Worm (Caenorhabditis elegans) whole organism, mixed stage, embryonic: ENCODE results near the gene C17H12.12.

Source experiments
- M03D4.4 ChIP-seq: sonication (generic microtip); optimal IDR thresholded peaks from 2 replicates; lab custom pipeline; 2017; ENCODE audit warnings: mild to moderate bottlenecking, missing genetic modification characterization, missing compliant biosample characterization
- blmp-1 ChIP-seq: fragments of 150-350 bp; optimal IDR thresholded peaks from 2 replicates; lab custom pipeline; 2014; ENCODE audit warnings: missing biosample characterization, missing genetic modification characterization
- ceh-39 ChIP-seq: fragments of 150-350 bp; optimal IDR thresholded peaks from 2 replicates; lab custom pipeline; 2014; ENCODE audit warnings: missing biosample characterization, missing genetic modification characterization
- ceh-43 ChIP-seq: fragments of 200-800 bp; sonication (Bioruptor generic); optimal IDR thresholded peaks from 2 replicates; lab custom pipeline; 2018; ENCODE audit warnings: mild to moderate bottlenecking, missing genetic modification characterization, moderate library complexity, missing compliant biosample characterization
- ceh-83 ChIP-seq: fragments of 200-800 bp; sonication (Bioruptor generic); optimal IDR thresholded peaks from 2 replicates; lab custom pipeline; 2018; ENCODE audit warnings: mild to moderate bottlenecking, missing genetic modification characterization, missing compliant biosample characterization
- ces-1 ChIP-seq: fragments of 150-350 bp; optimal IDR thresholded peaks from 2 replicates; lab custom pipeline; 2014; ENCODE audit warnings: missing biosample characterization, missing genetic modification reagents, missing genetic modification characterization
- cnd-1 ChIP-seq: fragments of 200-800 bp; sonication (Bioruptor generic); optimal IDR thresholded peaks from 2 replicates; lab custom pipeline; 2018; ENCODE audit warnings: mild to moderate bottlenecking, missing genetic modification characterization, missing compliant biosample characterization
- drap-1 ChIP-seq: fragments of 200-800 bp; sonication (Bioruptor generic); optimal IDR thresholded peaks from 3 replicates; lab custom pipeline; 2018; ENCODE audit warnings: mild to moderate bottlenecking, missing genetic modification characterization, missing compliant biosample characterization
- elt-1 ChIP-seq: sonication (generic microtip); optimal IDR thresholded peaks from 2 replicates; lab custom pipeline; 2017; ENCODE audit warnings: missing genetic modification characterization, mild to moderate bottlenecking, missing compliant biosample characterization, antibody characterized with exemption, moderate library complexity, borderline replicate concordance; ENCODE audit not compliant: insufficient read depth
- elt-3 ChIP-seq: fragments of 150-350 bp; optimal IDR thresholded peaks from 2 replicates; lab custom pipeline; 2014; ENCODE audit warnings: missing biosample characterization, missing genetic modification characterization
- flh-1 ChIP-seq: fragments of 200-800 bp; sonication (Bioruptor generic); optimal IDR thresholded peaks from 2 replicates; lab custom pipeline; 2018; ENCODE audit warnings: mild to moderate bottlenecking, missing genetic modification characterization, moderate library complexity, missing compliant biosample characterization
- hlh-1 ChIP-seq: fragments of 150-350 bp; optimal IDR thresholded peaks from 2 replicates; lab custom pipeline; 2014; ENCODE audit warnings: missing biosample characterization, missing genetic modification reagents, missing genetic modification characterization
- lin-13 ChIP-seq: fragments of 150-350 bp; optimal IDR thresholded peaks from 2 replicates; lab custom pipeline; 2014; ENCODE audit warnings: missing biosample characterization, missing genetic modification characterization
- lin-32 ChIP-seq: fragments of 200-800 bp; sonication (Bioruptor generic); optimal IDR thresholded peaks from 2 replicates; lab custom pipeline; 2018; ENCODE audit warnings: mild to moderate bottlenecking, missing genetic modification characterization, missing compliant biosample characterization
- lsy-2 ChIP-seq: fragments of 150-350 bp; optimal IDR thresholded peaks from 2 replicates; lab custom pipeline; 2014; ENCODE audit warnings: missing biosample characterization, missing genetic modification characterization
- mab-5 ChIP-seq: fragments of 150-350 bp; optimal IDR thresholded peaks from 2 replicates; lab custom pipeline; 2014; ENCODE audit warnings: missing biosample characterization, missing genetic modification characterization
- mep-1 ChIP-seq: fragments of 150-350 bp; optimal IDR thresholded peaks from 2 replicates; lab custom pipeline; 2017; ENCODE audit warnings: missing biosample characterization, missing genetic modification reagents, missing genetic modification characterization, inconsistent platforms
- mls-2 ChIP-seq: sonication (generic microtip); optimal IDR thresholded peaks from 2 replicates; lab custom pipeline; 2016; ENCODE audit warnings: mild to moderate bottlenecking, missing genetic modification characterization, moderate library complexity, missing compliant biosample characterization
- nhr-12 ChIP-seq: fragments of 150-350 bp; optimal IDR thresholded peaks from 2 replicates; lab custom pipeline; 2014; ENCODE audit warnings: missing biosample characterization, missing genetic modification characterization
- nhr-2 ChIP-seq: fragments of 150-350 bp; optimal IDR thresholded peaks from 2 replicates; lab custom pipeline; 2014; ENCODE audit warnings: missing biosample characterization, missing genetic modification characterization
- nhr-237 ChIP-seq: fragments of 150-350 bp; optimal IDR thresholded peaks from 2 replicates; lab custom pipeline; 2014; ENCODE audit warnings: missing biosample characterization, missing genetic modification characterization
- nhr-28 ChIP-seq: fragments of 150-350 bp; optimal IDR thresholded peaks from 2 replicates; lab custom pipeline; 2014; ENCODE audit warnings: missing biosample characterization, missing genetic modification characterization
- nhr-76 ChIP-seq: sonication (generic microtip); optimal IDR thresholded peaks from 2 replicates; lab custom pipeline; 2017; ENCODE audit warnings: missing biosample characterization, missing genetic modification characterization
- pha-4 ChIP-seq: fragments of 150-350 bp; optimal IDR thresholded peaks from 2 replicates; lab custom pipeline; 2018; ENCODE audit warnings: missing biosample characterization, missing genetic modification reagents, missing genetic modification characterization
- sem-2 ChIP-seq: fragments of 200-800 bp; sonication (Bioruptor generic); optimal IDR thresholded peaks from 2 replicates; lab custom pipeline; 2018; ENCODE audit warnings: mild to moderate bottlenecking, missing genetic modification characterization, missing compliant biosample characterization
- snpc-4 ChIP-seq: fragments of 150-350 bp; optimal IDR thresholded peaks from 2 replicates; lab custom pipeline; 2014; ENCODE audit warnings: missing biosample characterization, missing genetic modification characterization
- sptf-1 ChIP-seq: sonication (generic microtip); optimal IDR thresholded peaks from 2 replicates; lab custom pipeline; 2017; ENCODE audit warnings: mild to moderate bottlenecking, missing genetic modification characterization, moderate library complexity, missing compliant biosample characterization
- unc-120 ChIP-seq: sonication (generic microtip); optimal IDR thresholded peaks from 2 replicates; lab custom pipeline; 2017; ENCODE audit warnings: missing genetic modification characterization, missing compliant biosample characterization; ENCODE audit not compliant: poor library complexity, severe bottlenecking
- unc-62 ChIP-seq: fragments of 150-350 bp; optimal IDR thresholded peaks from 2 replicates; lab custom pipeline; 2014; ENCODE audit warnings: missing biosample characterization, missing genetic modification reagents, missing genetic modification characterization
- zip-8 ChIP-seq: fragments of 150-350 bp; optimal IDR thresholded peaks from 2 replicates; lab custom pipeline; 2014; ENCODE audit warnings: missing biosample characterization, missing genetic modification characterization

Gene C17H12.12

DNA sequence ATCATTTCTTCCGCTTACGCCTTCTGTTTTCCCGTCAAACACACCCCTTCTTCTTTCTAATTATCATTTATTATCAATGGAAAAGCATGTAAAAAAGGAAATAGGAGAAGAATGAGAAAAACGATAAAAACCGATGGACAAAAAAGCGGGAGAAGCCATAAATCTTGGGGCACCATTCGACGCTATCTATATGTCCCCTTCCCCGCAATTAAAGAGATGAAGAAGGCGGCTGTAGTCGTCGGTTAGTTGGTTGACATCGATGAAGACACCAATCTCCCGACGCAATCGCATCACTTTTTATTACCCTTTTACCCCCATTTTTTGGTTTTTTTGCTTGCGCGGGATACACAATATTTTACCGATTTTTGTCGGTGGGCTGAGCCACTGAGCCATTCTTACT, 37.9 kb downstream of the C17H12.12 start:
- TF ChIP-seq nhr-28 (tag; lab: Kevin White, UChicago) (no peak), nhr-2 (tag; lab: Kevin White, UChicago) (no peak), elt-1 (tag; lab: Kevin White, UChicago) (peak; percentile 46)

DNA sequence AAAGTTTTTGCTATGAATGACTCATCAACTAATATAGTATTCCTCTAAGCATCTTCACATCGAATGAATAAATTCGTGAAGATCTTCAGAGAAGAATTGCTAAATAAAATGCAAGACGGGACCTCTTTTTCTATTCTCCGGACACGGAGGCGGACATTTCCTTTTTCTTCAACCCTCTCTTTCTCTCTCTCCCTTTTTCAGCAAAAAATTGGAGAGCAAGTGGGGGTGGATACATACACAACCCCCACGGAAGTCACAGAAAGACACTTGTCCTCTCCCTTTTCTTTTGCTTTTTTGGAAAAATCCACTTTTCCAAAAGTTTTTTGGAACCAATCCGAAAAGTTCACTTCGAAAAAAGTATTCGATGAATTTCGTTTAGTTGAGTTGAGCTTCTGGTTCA, 39.0 kb downstream of the C17H12.12 start:
- no peak for TF ChIP-seq lin-13 (tag; lab: Kevin White, UChicago)
- TF ChIP-seq M03D4.4 (tag; lab: Kevin White, UChicago): no peak
- no peak for TF ChIP-seq ces-1 (GFP tag; lab: Kevin White, UChicago)
- TF ChIP-seq flh-1 (GFP tag; lab: Kevin White, UChicago): no peak
- no peak for TF ChIP-seq nhr-76 (tag; lab: Kevin White, UChicago)
- no peak for TF ChIP-seq pha-4 (tag; lab: Kevin White, UChicago)
- TF ChIP-seq hlh-1 (tag; lab: Kevin White, UChicago): no peak
- no peak for TF ChIP-seq unc-62
- TF ChIP-seq drap-1: no peak
- no peak for TF ChIP-seq blmp-1 (tag; lab: Kevin White, UChicago)
- TF ChIP-seq nhr-28 (tag; lab: Kevin White, UChicago): no peak
- no peak for TF ChIP-seq mab-5
- TF ChIP-seq zip-8 (tag; lab: Kevin White, UChicago): no peak
- TF ChIP-seq nhr-12 (tag; lab: Kevin White, UChicago): no peak
- TF ChIP-seq sem-2 (GFP tag; lab: Kevin White, UChicago): no peak
- no peak for TF ChIP-seq elt-3 (tag; lab: Kevin White, UChicago)

ce11 chrIV:6836769-6837168, 41.0 kb downstream of the C17H12.12 start:
- TF ChIP-seq cnd-1 (tag; lab: Kevin White, UChicago) (no peak), blmp-1 (tag; lab: Kevin White, UChicago) (no peak)

ce11 chrIV:6839091-6839522, 43.4 kb downstream of the C17H12.12 start:
- TF ChIP-seq mep-1 (peak; percentile 24), hlh-1 (tag; lab: Kevin White, UChicago) (peak; percentile 22), ces-1 (GFP tag; lab: Kevin White, UChicago) (peak; percentile 76), nhr-237 (peak; percentile 55), nhr-28 (tag; lab: Kevin White, UChicago) (no peak), unc-120 (tag; lab: Kevin White, UChicago) (peak; percentile 89), lin-13 (tag; lab: Kevin White, UChicago) (no peak), unc-62 (peak; percentile 77), sptf-1 (tag; lab: Kevin White, UChicago) (no peak), M03D4.4 (tag; lab: Kevin White, UChicago) (no peak), snpc-4 (tag; lab: Kevin White, UChicago) (no peak)
- TF ChIP-seq, all 35 proteins: peak for 6

- TF ChIP-seq ceh-83 (no peak), mls-2 (tag; lab: Kevin White, UChicago) (no peak), blmp-1 (tag; lab: Kevin White, UChicago) (no peak), ceh-43 (GFP tag; lab: Kevin White, UChicago) (no peak), nhr-76 (tag; lab: Kevin White, UChicago) (no peak), pha-4 (tag; lab: Kevin White, UChicago) (no peak), ceh-39 (no peak), lin-32 (no peak), lsy-2 (no peak), nhr-2 (tag; lab: Kevin White, UChicago) (no peak), nhr-28 (tag; lab: Kevin White, UChicago) (no peak), lin-13 (tag; lab: Kevin White, UChicago) (no peak)
Observed at ce11 chrIV:6841562-6842282, 46.0 kb downstream of the C17H12.12 start.
